Worm (Caenorhabditis elegans) whole organism, mixed stage, embryonic: Measurements from ENCODE around the gene pcn-1.

Experiments used
- blmp-1 ChIP-seq: fragments of 150-350 bp; optimal IDR thresholded peaks from 2 replicates; lab custom pipeline; 2014; ENCODE audit warnings: missing biosample characterization, missing genetic modification characterization
- ceh-39 ChIP-seq: fragments of 150-350 bp; optimal IDR thresholded peaks from 2 replicates; lab custom pipeline; 2014; ENCODE audit warnings: missing biosample characterization, missing genetic modification characterization
- ceh-43 ChIP-seq: fragments of 200-800 bp; sonication (Bioruptor generic); optimal IDR thresholded peaks from 2 replicates; lab custom pipeline; 2018; ENCODE audit warnings: mild to moderate bottlenecking, missing genetic modification characterization, moderate library complexity, missing compliant biosample characterization
- ceh-83 ChIP-seq: fragments of 200-800 bp; sonication (Bioruptor generic); optimal IDR thresholded peaks from 2 replicates; lab custom pipeline; 2018; ENCODE audit warnings: mild to moderate bottlenecking, missing genetic modification characterization, missing compliant biosample characterization
- ces-1 ChIP-seq: fragments of 150-350 bp; optimal IDR thresholded peaks from 2 replicates; lab custom pipeline; 2014; ENCODE audit warnings: missing biosample characterization, missing genetic modification reagents, missing genetic modification characterization
- cnd-1 ChIP-seq: fragments of 200-800 bp; sonication (Bioruptor generic); optimal IDR thresholded peaks from 2 replicates; lab custom pipeline; 2018; ENCODE audit warnings: mild to moderate bottlenecking, missing genetic modification characterization, missing compliant biosample characterization
- drap-1 ChIP-seq: fragments of 200-800 bp; sonication (Bioruptor generic); optimal IDR thresholded peaks from 3 replicates; lab custom pipeline; 2018; ENCODE audit warnings: mild to moderate bottlenecking, missing genetic modification characterization, missing compliant biosample characterization
- elt-1 ChIP-seq: sonication (generic microtip); optimal IDR thresholded peaks from 2 replicates; lab custom pipeline; 2017; ENCODE audit warnings: missing genetic modification characterization, mild to moderate bottlenecking, missing compliant biosample characterization, antibody characterized with exemption, moderate library complexity, borderline replicate concordance; ENCODE audit not compliant: insufficient read depth
- elt-3 ChIP-seq: fragments of 150-350 bp; optimal IDR thresholded peaks from 2 replicates; lab custom pipeline; 2014; ENCODE audit warnings: missing biosample characterization, missing genetic modification characterization
- flh-1 ChIP-seq: fragments of 200-800 bp; sonication (Bioruptor generic); optimal IDR thresholded peaks from 2 replicates; lab custom pipeline; 2018; ENCODE audit warnings: mild to moderate bottlenecking, missing genetic modification characterization, moderate library complexity, missing compliant biosample characterization
- ham-2 ChIP-seq: fragments of 200-800 bp; sonication (Bioruptor generic); optimal IDR thresholded peaks from 2 replicates; lab custom pipeline; 2018; ENCODE audit warnings: mild to moderate bottlenecking, missing genetic modification characterization, missing compliant biosample characterization
- lin-13 ChIP-seq: fragments of 150-350 bp; optimal IDR thresholded peaks from 2 replicates; lab custom pipeline; 2014; ENCODE audit warnings: missing biosample characterization, missing genetic modification characterization
- lin-32 ChIP-seq: fragments of 200-800 bp; sonication (Bioruptor generic); optimal IDR thresholded peaks from 2 replicates; lab custom pipeline; 2018; ENCODE audit warnings: mild to moderate bottlenecking, missing genetic modification characterization, missing compliant biosample characterization
- lsy-2 ChIP-seq: fragments of 150-350 bp; optimal IDR thresholded peaks from 2 replicates; lab custom pipeline; 2014; ENCODE audit warnings: missing biosample characterization, missing genetic modification characterization
- mab-5 ChIP-seq: fragments of 150-350 bp; optimal IDR thresholded peaks from 2 replicates; lab custom pipeline; 2014; ENCODE audit warnings: missing biosample characterization, missing genetic modification characterization
- mep-1 ChIP-seq: fragments of 150-350 bp; optimal IDR thresholded peaks from 2 replicates; lab custom pipeline; 2017; ENCODE audit warnings: missing biosample characterization, missing genetic modification reagents, missing genetic modification characterization, inconsistent platforms
- mls-2 ChIP-seq: sonication (generic microtip); optimal IDR thresholded peaks from 2 replicates; lab custom pipeline; 2016; ENCODE audit warnings: mild to moderate bottlenecking, missing genetic modification characterization, moderate library complexity, missing compliant biosample characterization
- nhr-12 ChIP-seq: fragments of 150-350 bp; optimal IDR thresholded peaks from 2 replicates; lab custom pipeline; 2014; ENCODE audit warnings: missing biosample characterization, missing genetic modification characterization
- nhr-2 ChIP-seq: fragments of 150-350 bp; optimal IDR thresholded peaks from 2 replicates; lab custom pipeline; 2014; ENCODE audit warnings: missing biosample characterization, missing genetic modification characterization
- nhr-237 ChIP-seq: fragments of 150-350 bp; optimal IDR thresholded peaks from 2 replicates; lab custom pipeline; 2014; ENCODE audit warnings: missing biosample characterization, missing genetic modification characterization
- nhr-28 ChIP-seq: fragments of 150-350 bp; optimal IDR thresholded peaks from 2 replicates; lab custom pipeline; 2014; ENCODE audit warnings: missing biosample characterization, missing genetic modification characterization
- nhr-76 ChIP-seq: sonication (generic microtip); optimal IDR thresholded peaks from 2 replicates; lab custom pipeline; 2017; ENCODE audit warnings: missing biosample characterization, missing genetic modification characterization
- pha-4 ChIP-seq: fragments of 150-350 bp; optimal IDR thresholded peaks from 2 replicates; lab custom pipeline; 2018; ENCODE audit warnings: missing biosample characterization, missing genetic modification reagents, missing genetic modification characterization
- sptf-1 ChIP-seq: sonication (generic microtip); optimal IDR thresholded peaks from 2 replicates; lab custom pipeline; 2017; ENCODE audit warnings: mild to moderate bottlenecking, missing genetic modification characterization, moderate library complexity, missing compliant biosample characterization
- tbx-8 ChIP-seq: fragments of 200-800 bp; sonication (Bioruptor generic); optimal IDR thresholded peaks from 2 replicates; lab custom pipeline; 2018; ENCODE audit warnings: mild to moderate bottlenecking, missing genetic modification characterization, moderate library complexity, missing compliant biosample characterization
- unc-39 ChIP-seq: fragments of 150-350 bp; optimal IDR thresholded peaks from 2 replicates; lab custom pipeline; 2014; ENCODE audit warnings: missing biosample characterization, missing genetic modification characterization
- unc-62 ChIP-seq: fragments of 150-350 bp; optimal IDR thresholded peaks from 2 replicates; lab custom pipeline; 2014; ENCODE audit warnings: missing biosample characterization, missing genetic modification reagents, missing genetic modification characterization
- zip-8 ChIP-seq: fragments of 150-350 bp; optimal IDR thresholded peaks from 2 replicates; lab custom pipeline; 2014; ENCODE audit warnings: missing biosample characterization, missing genetic modification characterization
- ztf-11 ChIP-seq: fragments of 150-350 bp; optimal IDR thresholded peaks from 2 replicates; lab custom pipeline; 2014; ENCODE audit warnings: missing biosample characterization, missing genetic modification characterization

The pcn-1 gene

ce11 chrIV:4079514-4079913, 30.3 kb upstream of the pcn-1 start, which contains the start of gene C35B1.4:
Gene C35B1.4, plus strand, starts transcription at chrIV:4079814.
- no peak for TF ChIP-seq ceh-39 (tag; lab: Kevin White, UChicago)
- no peak for TF ChIP-seq ztf-11 (tag; lab: Kevin White, UChicago)
- TF ChIP-seq nhr-76 (tag; lab: Kevin White, UChicago), result no peak

ce11 chrIV:4078901-4079300, 29.7 kb upstream of the pcn-1 start, which contains the start of gene C35B1.8:
Gene C35B1.8, minus strand, starts transcription at chrIV:4079001.
- TF ChIP-seq nhr-237 (tag; lab: Kevin White, UChicago) (no peak), lin-32 (GFP tag; lab: Kevin White, UChicago) (no peak), mab-5 (tag; lab: Kevin White, UChicago) (no peak), nhr-76 (tag; lab: Kevin White, UChicago) (no peak), mls-2 (no peak), ceh-83 (no peak), flh-1 (no peak), ceh-43 (GFP tag; lab: Kevin White, UChicago) (no peak), mep-1 (tag; lab: Kevin White, UChicago) (no peak), lsy-2 (tag; lab: Kevin White, UChicago) (no peak), zip-8 (tag; lab: Kevin White, UChicago) (no peak), nhr-28 (tag; lab: Kevin White, UChicago) (no peak), ceh-39 (tag; lab: Kevin White, UChicago) (no peak), blmp-1 (tag; lab: Kevin White, UChicago) (no peak)

ce11 chrIV:4076690-4077295, 27.5 kb upstream of the pcn-1 start:
- no peak for TF ChIP-seq ztf-11 (tag; lab: Kevin White, UChicago)
- no peak for TF ChIP-seq ces-1 (GFP tag; lab: Kevin White, UChicago)
- no peak for TF ChIP-seq elt-3 (tag; lab: Kevin White, UChicago)
- no peak for TF ChIP-seq nhr-2
- no peak for TF ChIP-seq lsy-2 (tag; lab: Kevin White, UChicago)
- no peak for TF ChIP-seq pha-4 (tag; lab: Kevin White, UChicago)
- TF ChIP-seq nhr-12 (tag; lab: Kevin White, UChicago), result no peak

- TF ChIP-seq zip-8 (tag; lab: Kevin White, UChicago), result no peak
- TF ChIP-seq unc-39 (tag; lab: Kevin White, UChicago), result no peak
- no peak for TF ChIP-seq lin-32 (GFP tag; lab: Kevin White, UChicago)
- TF ChIP-seq elt-1 (tag; lab: Kevin White, UChicago), result no peak
- TF ChIP-seq ham-2 (GFP tag; lab: Kevin White, UChicago), result no peak
- no peak for TF ChIP-seq tbx-8 (GFP tag; lab: Kevin White, UChicago)
- no peak for TF ChIP-seq ceh-39 (tag; lab: Kevin White, UChicago)
- no peak for TF ChIP-seq elt-3 (tag; lab: Kevin White, UChicago)
- no peak for TF ChIP-seq blmp-1 (tag; lab: Kevin White, UChicago)
- TF ChIP-seq nhr-237 (tag; lab: Kevin White, UChicago), result no peak
- no peak for TF ChIP-seq ceh-83
- TF ChIP-seq cnd-1, result no peak
- no peak for TF ChIP-seq flh-1
These were observed 25.4 kb upstream of the pcn-1 start, which contains the start of gene W03D2.9 for ce11 chrIV:4074610-4075009. Gene W03D2.9, minus strand, starts transcription at chrIV:4074710.

ce11 chrIV:4072027-4072426, 22.8 kb upstream of the pcn-1 start, which contains the start of gene pqn-75:
Gene pqn-75, plus strand, starts transcription at chrIV:4072327.
- TF ChIP-seq lin-13 (tag; lab: Kevin White, UChicago), result no peak
- no peak for TF ChIP-seq unc-62
- no peak for TF ChIP-seq lin-32 (GFP tag; lab: Kevin White, UChicago)
- TF ChIP-seq mep-1 (tag; lab: Kevin White, UChicago), result no peak
- TF ChIP-seq ham-2 (GFP tag; lab: Kevin White, UChicago), result no peak
- TF ChIP-seq drap-1 (GFP tag; lab: Kevin White, UChicago), result no peak
- TF ChIP-seq, all 35 proteins: peak for 0

ce11 chrIV:4070810-4071209, 21.6 kb upstream of the pcn-1 start:
- peak; percentile 15 for TF ChIP-seq ceh-39 (tag; lab: Kevin White, UChicago)
- peak; percentile 43 for TF ChIP-seq ceh-83
- TF ChIP-seq mep-1 (tag; lab: Kevin White, UChicago), result peak; percentile 12
- TF ChIP-seq sptf-1 (tag; lab: Kevin White, UChicago), result peak; percentile 30
- no peak for TF ChIP-seq ceh-43 (GFP tag; lab: Kevin White, UChicago)
- peak; percentile 19 for TF ChIP-seq mls-2
- peak; percentile 5 for TF ChIP-seq nhr-2
- TF ChIP-seq nhr-28 (tag; lab: Kevin White, UChicago), result no peak
